Fruit fly (Drosophila melanogaster) whole organism, embryonic: ENCODE measurements around the gene CG43999.

Experiments
- Antp ChIP-seq: fragments of 200-800 bp; sonication (Bioruptor generic); optimal IDR thresholded peaks from 3 replicates; lab custom pipeline; 2016; ENCODE audit warnings: missing biosample characterization, missing genetic modification characterization
- CG10267 ChIP-seq: fragments of 200-800 bp; sonication (Bioruptor generic); optimal IDR thresholded peaks from 2 replicates; lab custom pipeline; 2018; ENCODE audit warnings: missing biosample characterization, mild to moderate bottlenecking, missing genetic modification characterization, moderate library complexity
- CG10565 ChIP-seq: fragments of 200-800 bp; sonication (Bioruptor generic); optimal IDR thresholded peaks from 3 replicates; lab custom pipeline; 2016; ENCODE audit warnings: missing biosample characterization, mild to moderate bottlenecking, missing genetic modification characterization
- CG11093 ChIP-seq: fragments of 200-800 bp; sonication (Bioruptor generic); IDR thresholded peaks from 3 replicates; pipeline ENCODE4 v1.3.6; 2022; ENCODE audit warnings: missing biosample characterization, missing genetic modification characterization
- CG11247 ChIP-seq: fragments of 200-800 bp; sonication (Bioruptor generic); IDR thresholded peaks from 2 replicates; pipeline ENCODE4 v1.3.6; 2022; ENCODE audit warnings: missing biosample characterization, missing genetic modification characterization
- CG11456 ChIP-seq: fragments of 200-800 bp; sonication (Bioruptor generic); IDR thresholded peaks from 3 replicates; pipeline ENCODE4 v1.3.6; 2022; ENCODE audit warnings: missing biosample characterization, missing genetic modification characterization
- CG11560 ChIP-seq: fragments of 200-800 bp; sonication (Bioruptor generic); IDR thresholded peaks from 3 replicates; pipeline ENCODE4 v1.3.6; 2022; ENCODE audit warnings: missing biosample characterization, missing genetic modification characterization
- CG15514 ChIP-seq: fragments of 200-800 bp; sonication (Bioruptor generic); optimal IDR thresholded peaks from 3 replicates; lab custom pipeline; 2017; ENCODE audit warnings: missing biosample characterization, missing genetic modification characterization, mild to moderate bottlenecking, moderate library complexity, missing genetic modification reagents
- CG17568 ChIP-seq: fragments of 200-800 bp; sonication (Bioruptor generic); optimal IDR thresholded peaks from 2 replicates; lab custom pipeline; 2018; ENCODE audit warnings: missing biosample characterization, mild to moderate bottlenecking, missing genetic modification characterization, moderate library complexity
- CG18011 ChIP-seq: fragments of 200-800 bp; sonication (Bioruptor generic); optimal IDR thresholded peaks from 2 replicates; lab custom pipeline; 2017; ENCODE audit warnings: missing biosample characterization, missing genetic modification characterization, mild to moderate bottlenecking, moderate library complexity, missing genotype
- CG34376 ChIP-seq: fragments of 200-800 bp; sonication (Bioruptor generic); optimal IDR thresholded peaks from 2 replicates; lab custom pipeline; 2018; ENCODE audit warnings: missing biosample characterization, mild to moderate bottlenecking, missing genetic modification characterization
- CG6254 ChIP-seq: fragments of 200-800 bp; sonication (Bioruptor generic); optimal IDR thresholded peaks from 3 replicates; lab custom pipeline; 2017; ENCODE audit warnings: mild to moderate bottlenecking, missing biosample characterization, missing genetic modification reagents, missing genetic modification characterization
- CG6854 ChIP-seq: fragments of 200-800 bp; sonication (Bioruptor generic); optimal IDR thresholded peaks from 3 replicates; lab custom pipeline; 2017; ENCODE audit warnings: missing biosample characterization, mild to moderate bottlenecking, missing genetic modification characterization
- CG7786 ChIP-seq: fragments of 200-800 bp; sonication (Bioruptor generic); optimal IDR thresholded peaks from 2 replicates; lab custom pipeline; 2016; ENCODE audit warnings: missing biosample characterization, missing genetic modification characterization
- D ChIP-seq, 2 experiments: fragments of 200-800 bp in 1 of 2; fragments of >200 bp in 1 of 2; sonication (Bioruptor generic) in 1 of 2; optimal IDR thresholded peaks; 2 replicates in 1 of 2; 3 replicates in 1 of 2; lab custom pipeline; 2017; ENCODE audit warnings: mild to moderate bottlenecking in 1 of 2, missing biosample characterization in 1 of 2, missing genetic modification characterization in 1 of 2, missing genetic modification reagents in 1 of 2
- Deaf1 ChIP-seq: fragments of 200-800 bp; optimal IDR thresholded peaks from 3 replicates; lab custom pipeline; 2019; ENCODE audit warnings: missing biosample characterization, mild to moderate bottlenecking, missing genetic modification characterization, moderate library complexity
- Eip74EF ChIP-seq, 2 experiments: fragments of 200-800 bp in 1 of 2; fragments of >200 bp in 1 of 2; sonication (Bioruptor generic) in 1 of 2; optimal IDR thresholded peaks; 2 replicates each; lab custom pipeline; 2017 to 2019; ENCODE audit warnings: missing biosample characterization in 2 of 2, missing genetic modification characterization in 2 of 2, mild to moderate bottlenecking in 1 of 2, moderate library complexity in 1 of 2
- Hr78 ChIP-seq, 2 experiments: fragments of 200-800 bp in 1 of 2; fragments of >200 bp in 1 of 2; sonication (Bioruptor generic) in 1 of 2; optimal IDR thresholded peaks; 2 replicates each; lab custom pipeline; 2017 to 2019; ENCODE audit warnings: missing biosample characterization in 2 of 2, missing genetic modification characterization in 2 of 2, mild to moderate bottlenecking in 1 of 2, moderate library complexity in 1 of 2
- Jarid2 ChIP-seq: fragments of 200-800 bp; sonication (Bioruptor generic); optimal IDR thresholded peaks from 3 replicates; lab custom pipeline; 2017; ENCODE audit warnings: mild to moderate bottlenecking, missing biosample characterization, missing genetic modification reagents, missing genetic modification characterization
- Mrtf ChIP-seq: fragments of 200-800 bp; sonication (Bioruptor generic); IDR thresholded peaks from 3 replicates; pipeline ENCODE4 v1.3.6; 2022; ENCODE audit warnings: missing biosample characterization, missing genetic modification characterization
- Myb ChIP-seq: fragments of 200-800 bp; sonication (Bioruptor generic); optimal IDR thresholded peaks from 2 replicates; lab custom pipeline; 2016; ENCODE audit warnings: missing biosample characterization, missing genetic modification characterization
- Oaz ChIP-seq: fragments of 200-800 bp; sonication (Bioruptor generic); IDR thresholded peaks from 2 replicates; pipeline ENCODE4 v1.3.6; 2022; ENCODE audit warnings: missing biosample characterization, missing genetic modification characterization
- Pdp1 ChIP-seq, 2 experiments: fragments of 200-800 bp; sonication (Bioruptor generic); optimal IDR thresholded peaks; 3 replicates each; lab custom pipeline; 2016; ENCODE audit warnings: missing biosample characterization in 2 of 2, missing genetic modification characterization in 2 of 2, mild to moderate bottlenecking in 1 of 2, moderate library complexity in 1 of 2
- Rx ChIP-seq: fragments of 200-800 bp; sonication (Bioruptor generic); IDR thresholded peaks from 2 replicates; pipeline ENCODE4 v1.3.6; 2022; ENCODE audit warnings: missing biosample characterization, missing genetic modification characterization
- Sry-β ChIP-seq: fragments of 200-800 bp; sonication (Bioruptor generic); optimal IDR thresholded peaks from 2 replicates; lab custom pipeline; 2018; ENCODE audit warnings: missing biosample characterization, mild to moderate bottlenecking, missing genetic modification characterization, moderate library complexity
- Ssrp ChIP-seq: fragments of 200-800 bp; sonication (Bioruptor generic); optimal IDR thresholded peaks from 2 replicates; lab custom pipeline; 2018; ENCODE audit warnings: missing biosample characterization, mild to moderate bottlenecking, missing genetic modification characterization, moderate library complexity
- Tbp ChIP-seq: fragments of >200 bp; optimal IDR thresholded peaks from 2 replicates; lab custom pipeline; 2018; ENCODE audit warnings: missing biosample characterization, missing genetic modification characterization
- ab ChIP-seq: fragments of 200-800 bp; sonication (Bioruptor generic); optimal IDR thresholded peaks from 2 replicates; lab custom pipeline; 2016; ENCODE audit warnings: missing biosample characterization, missing genetic modification characterization
- bowl ChIP-seq: fragments of 200-800 bp; sonication (Bioruptor generic); IDR thresholded peaks from 2 replicates; pipeline ENCODE4 v1.3.6; 2022; ENCODE audit warnings: missing biosample characterization, missing genetic modification characterization
- cg ChIP-seq: fragments of 200-800 bp; sonication (Bioruptor generic); optimal IDR thresholded peaks from 3 replicates; lab custom pipeline; 2019; ENCODE audit warnings: missing biosample characterization, mild to moderate bottlenecking, missing genetic modification characterization, moderate library complexity
- danr ChIP-seq: fragments of 200-800 bp; sonication (Bioruptor generic); IDR thresholded peaks from 2 replicates; pipeline ENCODE4 v1.3.6; 2022; ENCODE audit warnings: missing biosample characterization, missing genetic modification characterization
- ftz-f1 ChIP-seq: fragments of 200-800 bp; sonication (Bioruptor generic); optimal IDR thresholded peaks from 2 replicates; lab custom pipeline; 2016; ENCODE audit warnings: missing biosample characterization, missing genetic modification characterization
- ham ChIP-seq: fragments of 200-800 bp; sonication (Bioruptor generic); IDR thresholded peaks from 2 replicates; pipeline ENCODE4 v1.3.6; 2022; ENCODE audit warnings: missing biosample characterization, missing genetic modification characterization
- her ChIP-seq: fragments of 200-800 bp; sonication (Bioruptor generic); optimal IDR thresholded peaks from 2 replicates; lab custom pipeline; 2016; ENCODE audit warnings: missing biosample characterization, missing genetic modification characterization
- jigr1 ChIP-seq: fragments of 200-800 bp; sonication (Bioruptor generic); IDR thresholded peaks from 3 replicates; pipeline ENCODE4 v1.3.6; 2022; ENCODE audit warnings: missing biosample characterization, missing genetic modification characterization
- jing ChIP-seq: fragments of 200-800 bp; sonication (Bioruptor generic); optimal IDR thresholded peaks from 2 replicates; lab custom pipeline; 2018; ENCODE audit warnings: missing biosample characterization, mild to moderate bottlenecking, missing genetic modification characterization
- mirr ChIP-seq: fragments of 200-800 bp; sonication (Bioruptor generic); optimal IDR thresholded peaks from 3 replicates; lab custom pipeline; 2018; ENCODE audit warnings: missing biosample characterization, mild to moderate bottlenecking, missing genetic modification characterization
- nau ChIP-seq: fragments of 200-800 bp; sonication (Bioruptor generic); optimal IDR thresholded peaks from 3 replicates; lab custom pipeline; 2017; ENCODE audit warnings: missing biosample characterization, mild to moderate bottlenecking, missing genetic modification characterization, missing genetic modification reagents
- nmo ChIP-seq: fragments of 200-800 bp; sonication (Bioruptor generic); optimal IDR thresholded peaks from 2 replicates; lab custom pipeline; 2018; ENCODE audit warnings: missing biosample characterization, mild to moderate bottlenecking, missing genetic modification characterization, moderate library complexity
- pan ChIP-seq, 4 experiments: fragments of >200 bp in 3 of 4; fragments of 200-800 bp in 1 of 4; sonication (Bioruptor generic) in 1 of 4; optimal IDR thresholded peaks in 3 of 4; IDR thresholded peaks in 1 of 4; 2 replicates each; pipeline versions ENCODE4 v1.3.6 to Lab custom; 2017 to 2022; ENCODE audit warnings: missing biosample characterization in 2 of 4, missing genetic modification characterization in 2 of 4, mixed read lengths in 1 of 4
- pum ChIP-seq: fragments of 200-800 bp; sonication (Bioruptor generic); optimal IDR thresholded peaks from 2 replicates; lab custom pipeline; 2016; ENCODE audit warnings: missing biosample characterization, missing genetic modification characterization
- seq ChIP-seq: fragments of 200-800 bp; sonication (Bioruptor generic); IDR thresholded peaks from 2 replicates; pipeline ENCODE4 v1.3.6; 2022; ENCODE audit warnings: missing biosample characterization, missing genetic modification characterization
- slbo ChIP-seq: fragments of 200-800 bp; sonication (Bioruptor generic); IDR thresholded peaks from 2 replicates; pipeline ENCODE4 v1.3.6; 2022; ENCODE audit warnings: missing biosample characterization, missing genetic modification characterization
- slou ChIP-seq: fragments of 200-800 bp; sonication (Bioruptor generic); optimal IDR thresholded peaks from 3 replicates; lab custom pipeline; 2016; ENCODE audit warnings: missing biosample characterization, missing genetic modification characterization
- tup ChIP-seq: fragments of 200-800 bp; sonication (Bioruptor generic); optimal IDR thresholded peaks from 2 replicates; lab custom pipeline; 2016; ENCODE audit warnings: missing biosample characterization, mild to moderate bottlenecking, missing genetic modification characterization, moderate library complexity
- wdn ChIP-seq: fragments of 200-800 bp; sonication (Bioruptor generic); IDR thresholded peaks from 2 replicates; pipeline ENCODE4 v1.3.6; 2022; ENCODE audit warnings: missing biosample characterization, missing genetic modification characterization
- wek ChIP-seq: fragments of 200-800 bp; sonication (Bioruptor generic); optimal IDR thresholded peaks from 3 replicates; lab custom pipeline; 2018; ENCODE audit warnings: missing biosample characterization, mild to moderate bottlenecking, missing genetic modification characterization, moderate library complexity

The CG43999 gene

dm6 chr3R:23921701-23922501 is 6.9 kb downstream of the CG43999 start (continued):
- TF ChIP-seq Ssrp (tag; lab: Kevin White, UChicago) = peak; percentile 53
- TF ChIP-seq nau (GFP tag; lab: Kevin White, UChicago) = peak; percentile 90
- no peak for TF ChIP-seq Deaf1 (tag; lab: Kevin White, UChicago)
- TF ChIP-seq Hr78 (GFP tag; optimal IDR thresholded peaks at IDR 0.05; lab: Kevin White, UChicago) = peak in 1 of 2 experiments; percentile 6
- no peak for TF ChIP-seq Tbp (GFP tag; lab: Kevin White, UChicago)
- TF ChIP-seq CG11560 (tag; lab: Robert Waterston, UW) = no peak
- 0 out of 3 replicates have a peak, but pooled peaks have one; percentile 57 for TF ChIP-seq CG11456 (GFP tag; lab: Robert Waterston, UW)
- no peak for TF ChIP-seq Mrtf
- TF ChIP-seq ham (GFP tag; lab: Robert Waterston, UW) = no peak
- no peak for TF ChIP-seq D (optimal IDR thresholded peaks at IDR 0.05; lab: Kevin White, UChicago)
- TF ChIP-seq D (GFP tag; optimal IDR thresholded peaks at IDR 0.05; lab: Kevin White, UChicago) = peak; percentile 20
- peak; percentile 16 for TF ChIP-seq CG6854 (GFP tag; lab: Kevin White, UChicago)
- no peak for TF ChIP-seq jigr1 (GFP tag; lab: Robert Waterston, UW)
- TF ChIP-seq CG11093 (GFP tag; lab: Robert Waterston, UW) = peak; percentile 15; the same call in 1 of the 3 replicates
- TF ChIP-seq seq (GFP tag; lab: Robert Waterston, UW) = no peak
- TF ChIP-seq slou (GFP tag; lab: Kevin White, UChicago) = no peak
- TF ChIP-seq pan (optimal IDR thresholded peaks at IDR 0.05; lab: Kevin White, UChicago) = no peak
- peak in 1 of 2 experiments; percentile 71 for TF ChIP-seq pan (GFP tag; optimal IDR thresholded peaks at IDR 0.05 in 1 of 2, IDR thresholded peaks at IDR 0.05 in 1 of 2)
- TF ChIP-seq Myb (GFP tag; lab: Kevin White, UChicago) = no peak
- peak; percentile 5 for TF ChIP-seq nmo (GFP tag; lab: Kevin White, UChicago)
- TF ChIP-seq CG10267 (tag; lab: Kevin White, UChicago) = no peak
- peak; percentile 32 for TF ChIP-seq CG34376 (GFP tag; lab: Kevin White, UChicago)
- TF ChIP-seq Jarid2 (GFP tag; lab: Kevin White, UChicago) = no peak
- no peak for TF ChIP-seq ab (GFP tag; lab: Kevin White, UChicago)
- peak; percentile 26 for TF ChIP-seq CG15514
- TF ChIP-seq Eip74EF (GFP tag; optimal IDR thresholded peaks at IDR 0.05; lab: Kevin White, UChicago) = no peak
- TF ChIP-seq bowl = no peak; the same call in 1 of the 2 replicates
- TF ChIP-seq CG18011 (GFP tag; lab: Kevin White, UChicago) = no peak
- TF ChIP-seq CG6254 (GFP tag; lab: Kevin White, UChicago) = no peak
- no peak for TF ChIP-seq CG7786 (GFP tag; lab: Kevin White, UChicago)
- peak; percentile 55 for TF ChIP-seq jing
- no peak for TF ChIP-seq wek
- peak; percentile 12 for TF ChIP-seq tup (GFP tag; lab: Kevin White, UChicago)
- TF ChIP-seq danr (GFP tag; lab: Robert Waterston, UW) = no peak
- TF ChIP-seq CG11247 (GFP tag; lab: Robert Waterston, UW) = peak; percentile 40; the same call in 1 of the 2 replicates
- no peak for TF ChIP-seq her (GFP tag; lab: Kevin White, UChicago)
- peak; percentile 56; the same call in 1 of the 2 replicates for TF ChIP-seq Rx (GFP tag; lab: Robert Waterston, UW)
- TF ChIP-seq slbo (GFP tag; lab: Robert Waterston, UW) = peak; percentile 40
- TF ChIP-seq wdn = 0 out of 2 replicates have a peak, but pooled peaks have one; percentile 6
- TF ChIP-seq Sry-β (GFP tag; lab: Kevin White, UChicago) = no peak
- no peak for TF ChIP-seq Antp
- TF ChIP-seq Oaz (GFP tag; lab: Robert Waterston, UW) = peak; percentile 38; the same call in 1 of the 2 replicates
- TF ChIP-seq cg (GFP tag; lab: Kevin White, UChicago) = peak; percentile 92
- TF ChIP-seq pum (GFP tag; lab: Kevin White, UChicago) = no peak
- TF ChIP-seq CG17568 (GFP tag; lab: Kevin White, UChicago) = peak; percentile 22
- TF ChIP-seq mirr (GFP tag; lab: Kevin White, UChicago) = peak; percentile 76
- no peak for TF ChIP-seq CG10565
- TF ChIP-seq Pdp1 (GFP tag; optimal IDR thresholded peaks at IDR 0.05; lab: Kevin White, UChicago) = no peak
- peak; percentile 90 for TF ChIP-seq ftz-f1 (GFP tag; lab: Kevin White, UChicago)
